Worm (Caenorhabditis elegans) whole organism, mixed stage, embryonic: ENCODE data around the gene str-207.

ENCODE experiments used
- bed-3 ChIP-seq: fragments of 200-800 bp; sonication (Bioruptor generic); optimal IDR thresholded peaks from 3 replicates; lab custom pipeline; 2018; ENCODE audit warnings: mild to moderate bottlenecking, missing genetic modification characterization, moderate library complexity, missing compliant biosample characterization
- ceh-39 ChIP-seq: fragments of 150-350 bp; optimal IDR thresholded peaks from 2 replicates; lab custom pipeline; 2014; ENCODE audit warnings: missing biosample characterization, missing genetic modification characterization
- pha-4 ChIP-seq: fragments of 150-350 bp; optimal IDR thresholded peaks from 2 replicates; lab custom pipeline; 2018; ENCODE audit warnings: missing biosample characterization, missing genetic modification reagents, missing genetic modification characterization

ce11 chrV:4903696-4904095, 47.8 kb upstream of the str-207 start, which contains the start of gene ugt-8:
- TF ChIP-seq pha-4 (tag; lab: Kevin White, UChicago) (no peak), ceh-39 (tag; lab: Kevin White, UChicago) (no peak), bed-3 (no peak)
